Worm (Caenorhabditis elegans): ENCODE results near the gene Y105C5B.19.

DNA sequence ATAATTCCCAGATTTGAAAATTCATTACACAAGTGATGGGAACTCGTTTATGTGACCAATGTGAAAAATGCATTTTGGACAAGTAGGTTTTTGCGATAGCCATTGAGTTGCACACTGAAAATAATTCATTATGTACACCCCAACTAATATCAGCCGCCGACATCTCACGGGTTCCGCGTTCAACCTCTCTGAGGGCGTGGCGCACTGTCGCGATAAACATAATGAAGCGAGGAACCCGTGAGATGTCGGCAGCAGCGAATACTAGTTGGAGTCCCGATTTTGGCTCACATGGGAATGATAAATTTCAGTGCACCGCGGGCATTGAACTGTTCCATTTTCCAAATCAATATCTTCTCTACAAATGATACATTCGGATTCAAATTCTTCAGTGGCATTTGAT lies 46.7 kb downstream of the Y105C5B.19 start:
- TF ChIP-seq pha-4 (tag; optimal IDR thresholded peaks at IDR 0.05) (no peak), ceh-82 (tag; optimal IDR thresholded peaks at IDR 0.05) (no peak), unc-62 (GFP tag; optimal IDR thresholded peaks at IDR 0.05) (no peak), nhr-12 (tag; optimal IDR thresholded peaks at IDR 0.05) (no peak), ama-1 (optimal IDR thresholded peaks at IDR 0.05) (no peak), nfya-1 (tag; optimal IDR thresholded peaks at IDR 0.05; ENCODE audit: insufficient read depth) (no peak), nhr-11 (tag; optimal IDR thresholded peaks at IDR 0.05) (no peak)
